Worm (Caenorhabditis elegans) whole organism, L2 larva: ENCODE results near the gene K09E4.3.

ENCODE experiments used
- C34F6.9 ChIP-seq: fragments of 150-350 bp; optimal IDR thresholded peaks from 2 replicates; lab custom pipeline; 2014; ENCODE audit warnings: missing biosample characterization, missing genetic modification characterization
- F13H6.1 ChIP-seq: sonication (generic microtip); optimal IDR thresholded peaks from 2 replicates; lab custom pipeline; 2016; ENCODE audit warnings: missing genetic modification characterization, missing compliant biosample characterization
- R02D3.7 ChIP-seq: fragments of 150-350 bp; optimal IDR thresholded peaks from 2 replicates; lab custom pipeline; 2014; ENCODE audit warnings: missing biosample characterization, missing genetic modification characterization
- Y55F3AM.14 ChIP-seq: fragments of 200-800 bp; sonication (Bioruptor generic); optimal IDR thresholded peaks from 2 replicates; lab custom pipeline; 2018; ENCODE audit warnings: mild to moderate bottlenecking, missing genetic modification characterization, missing compliant biosample characterization
- ZK546.5 ChIP-seq: sonication (generic microtip); optimal IDR thresholded peaks from 2 replicates; lab custom pipeline; 2017; ENCODE audit warnings: missing biosample characterization, missing genetic modification characterization
- aly-2 ChIP-seq: fragments of 150-350 bp; optimal IDR thresholded peaks from 2 replicates; lab custom pipeline; 2014; ENCODE audit warnings: missing biosample characterization, missing genetic modification characterization
- ama-1 ChIP-seq: fragments of 150-350 bp; optimal IDR thresholded peaks from 2 replicates; lab custom pipeline; 2018; ENCODE audit warnings: inconsistent platforms
- blmp-1 ChIP-seq: sonication (generic microtip); optimal IDR thresholded peaks from 2 replicates; lab custom pipeline; 2017; ENCODE audit warnings: missing genetic modification characterization, mild to moderate bottlenecking, missing compliant biosample characterization, antibody characterized with exemption, moderate library complexity; ENCODE audit not compliant: insufficient read depth
- ceh-16 ChIP-seq: fragments of 150-350 bp; optimal IDR thresholded peaks from 2 replicates; lab custom pipeline; 2014; ENCODE audit warnings: missing biosample characterization, missing genetic modification characterization
- ceh-82 ChIP-seq: fragments of 150-350 bp; optimal IDR thresholded peaks from 2 replicates; lab custom pipeline; 2014; ENCODE audit warnings: missing biosample characterization, missing genetic modification characterization
- crh-2 ChIP-seq: sonication (generic microtip); optimal IDR thresholded peaks from 2 replicates; lab custom pipeline; 2017; ENCODE audit warnings: missing biosample characterization, missing genetic modification characterization
- dmd-4 ChIP-seq: sonication (generic microtip); optimal IDR thresholded peaks from 2 replicates; lab custom pipeline; 2017; ENCODE audit warnings: missing biosample characterization, missing genetic modification characterization
- egl-27 ChIP-seq: sonication (generic microtip); optimal IDR thresholded peaks from 3 replicates; lab custom pipeline; 2017; ENCODE audit warnings: missing biosample characterization, missing genetic modification reagents, missing genetic modification characterization
- elt-1 ChIP-seq: fragments of 150-350 bp; optimal IDR thresholded peaks from 2 replicates; lab custom pipeline; 2014; ENCODE audit warnings: missing biosample characterization, missing genetic modification characterization
- elt-3 ChIP-seq: sonication (generic microtip); optimal IDR thresholded peaks from 2 replicates; lab custom pipeline; 2017; ENCODE audit warnings: missing biosample characterization, missing genetic modification characterization
- fos-1 ChIP-seq: fragments of 150-350 bp; optimal IDR thresholded peaks from 2 replicates; lab custom pipeline; 2014; ENCODE audit warnings: missing biosample characterization, missing genetic modification characterization
- gmeb-1 ChIP-seq: fragments of 150-350 bp; optimal IDR thresholded peaks from 2 replicates; lab custom pipeline; 2014; ENCODE audit warnings: missing biosample characterization, missing genetic modification characterization
- lin-13 ChIP-seq: fragments of 150-350 bp; optimal IDR thresholded peaks from 2 replicates; lab custom pipeline; 2014; ENCODE audit warnings: missing biosample characterization, missing genetic modification reagents, missing genetic modification characterization
- lsy-2 ChIP-seq, 2 experiments: fragments of 150-350 bp in 1 of 2; sonication (generic microtip) in 1 of 2; optimal IDR thresholded peaks; 2 replicates each; lab custom pipeline; 2014 to 2017; ENCODE audit warnings: missing biosample characterization in 2 of 2, missing genetic modification characterization in 2 of 2
- mab-5 ChIP-seq: fragments of 150-350 bp; optimal IDR thresholded peaks from 2 replicates; lab custom pipeline; 2014; ENCODE audit warnings: missing biosample characterization, missing genetic modification characterization
- mbf-1 ChIP-seq: sonication (generic microtip); optimal IDR thresholded peaks from 2 replicates; lab custom pipeline; 2017; ENCODE audit warnings: missing biosample characterization, missing genetic modification characterization
- mdl-1 ChIP-seq, 2 experiments: fragments of 150-350 bp in 1 of 2; sonication (generic microtip) in 1 of 2; optimal IDR thresholded peaks; 2 replicates each; lab custom pipeline; 2017; ENCODE audit warnings: missing biosample characterization in 2 of 2, missing genetic modification characterization in 2 of 2
- nhr-10 ChIP-seq: sonication (generic microtip); optimal IDR thresholded peaks from 2 replicates; lab custom pipeline; 2017; ENCODE audit warnings: missing biosample characterization, missing genetic modification characterization
- nhr-11 ChIP-seq: fragments of 150-350 bp; optimal IDR thresholded peaks from 2 replicates; lab custom pipeline; 2014; ENCODE audit warnings: missing biosample characterization, missing genetic modification characterization
- nhr-12 ChIP-seq: fragments of 150-350 bp; optimal IDR thresholded peaks from 2 replicates; lab custom pipeline; 2014; ENCODE audit warnings: missing biosample characterization, missing genetic modification characterization
- nhr-129 ChIP-seq: fragments of 150-350 bp; optimal IDR thresholded peaks from 2 replicates; lab custom pipeline; 2014; ENCODE audit warnings: missing biosample characterization, missing genetic modification characterization
- nhr-21 ChIP-seq: fragments of 150-350 bp; optimal IDR thresholded peaks from 2 replicates; lab custom pipeline; 2014; ENCODE audit warnings: missing biosample characterization, missing genetic modification characterization
- nhr-23 ChIP-seq: fragments of 150-350 bp; optimal IDR thresholded peaks from 2 replicates; lab custom pipeline; 2014; ENCODE audit warnings: missing biosample characterization, missing genetic modification reagents, missing genetic modification characterization
- nhr-237 ChIP-seq: fragments of 150-350 bp; optimal IDR thresholded peaks from 2 replicates; lab custom pipeline; 2014; ENCODE audit warnings: missing biosample characterization, missing genetic modification characterization
- nhr-25 ChIP-seq: fragments of 150-350 bp; sonication (generic microtip); optimal IDR thresholded peaks from 3 replicates; lab custom pipeline; 2014; ENCODE audit warnings: missing biosample characterization, missing genetic modification characterization
- nhr-6 ChIP-seq: fragments of 150-350 bp; optimal IDR thresholded peaks from 2 replicates; lab custom pipeline; 2014; ENCODE audit warnings: missing biosample characterization, missing genetic modification characterization
- nhr-77 ChIP-seq: fragments of 150-350 bp; optimal IDR thresholded peaks from 2 replicates; lab custom pipeline; 2014; ENCODE audit warnings: missing biosample characterization, missing genetic modification characterization
- peb-1 ChIP-seq: fragments of 150-350 bp; optimal IDR thresholded peaks from 2 replicates; lab custom pipeline; 2014; ENCODE audit warnings: missing biosample characterization, missing genetic modification characterization
- sem-4 ChIP-seq: fragments of 150-350 bp; optimal IDR thresholded peaks from 2 replicates; lab custom pipeline; 2014; ENCODE audit warnings: missing biosample characterization, missing genetic modification reagents, missing genetic modification characterization
- skn-1 ChIP-seq: sonication (generic microtip); optimal IDR thresholded peaks from 2 replicates; lab custom pipeline; 2017; ENCODE audit warnings: missing biosample characterization, missing genetic modification characterization
- sma-3 ChIP-seq: sonication (generic microtip); optimal IDR thresholded peaks from 2 replicates; lab custom pipeline; 2016; ENCODE audit warnings: missing genetic modification reagents, missing genetic modification characterization, missing compliant biosample characterization
- sma-9 ChIP-seq, 2 experiments: fragments of 150-350 bp in 1 of 2; sonication (generic microtip) in 1 of 2; optimal IDR thresholded peaks; 2 replicates each; lab custom pipeline; 2014 to 2016; ENCODE audit warnings: missing genetic modification characterization in 2 of 2, mild to moderate bottlenecking in 1 of 2, missing biosample characterization in 1 of 2, missing compliant biosample characterization in 1 of 2, missing genetic modification reagents in 1 of 2, moderate library complexity in 1 of 2
- snpc-4 ChIP-seq: fragments of 150-350 bp; optimal IDR thresholded peaks from 2 replicates; lab custom pipeline; 2014; ENCODE audit warnings: missing biosample characterization, missing genetic modification characterization
- unc-39 ChIP-seq: fragments of 150-350 bp; optimal IDR thresholded peaks from 2 replicates; lab custom pipeline; 2014; ENCODE audit warnings: missing biosample characterization, missing genetic modification characterization
- unc-55 ChIP-seq: fragments of 150-350 bp; sonication (generic microtip); optimal IDR thresholded peaks from 3 replicates; lab custom pipeline; 2014; ENCODE audit warnings: missing biosample characterization, missing genetic modification reagents, missing genetic modification characterization
- unc-62 ChIP-seq: fragments of 150-350 bp; optimal IDR thresholded peaks from 2 replicates; lab custom pipeline; 2014; ENCODE audit warnings: missing biosample characterization, missing genetic modification reagents, missing genetic modification characterization
- zag-1 ChIP-seq: fragments of 150-350 bp; optimal IDR thresholded peaks from 2 replicates; lab custom pipeline; 2014; ENCODE audit warnings: missing biosample characterization, missing genetic modification characterization
- ztf-1 ChIP-seq: fragments of 200-800 bp; sonication (Bioruptor generic); conservative IDR thresholded peaks from 2 replicates; pipeline ENCODE4 v1.3.6; 2022; ENCODE audit warnings: missing genetic modification characterization, missing compliant biosample characterization
- ztf-11 ChIP-seq: sonication (generic microtip); optimal IDR thresholded peaks from 2 replicates; lab custom pipeline; 2017; ENCODE audit warnings: missing biosample characterization, missing genetic modification characterization
- ztf-4 ChIP-seq: fragments of 150-350 bp; optimal IDR thresholded peaks from 2 replicates; lab custom pipeline; 2014; ENCODE audit warnings: missing biosample characterization, missing genetic modification characterization

K09E4.3 gene

ce11 chrII:14152274-14152673 lies 25.5 kb upstream of the K09E4.3 start:
- TF ChIP-seq nhr-6 (tag; lab: Kevin White, UChicago): no peak
- TF ChIP-seq ama-1 (lab: Kevin White, UChicago): no peak

ce11 chrII:14150031-14150430 lies 23.3 kb upstream of the K09E4.3 start, which contains the start of gene W03H9.1:
Gene W03H9.1 (minus strand): TSS chrII:14150131.
- no peak for TF ChIP-seq nhr-12
- no peak for TF ChIP-seq ama-1 (lab: Kevin White, UChicago)
- TF ChIP-seq nhr-11: no peak
- no peak for TF ChIP-seq Y55F3AM.14 (GFP tag; lab: Kevin White, UChicago)
- TF ChIP-seq lin-13: no peak
- TF ChIP-seq ztf-11: no peak
- no peak for TF ChIP-seq ZK546.5 (tag; lab: Kevin White, UChicago)

ce11 chrII:14143838-14144268 lies 17.1 kb upstream of the K09E4.3 start, which contains the start of gene W03H9.2:
Gene W03H9.2 (minus strand): TSS chrII:14143869.
- no peak for TF ChIP-seq ztf-11
- TF ChIP-seq ceh-16 (tag; lab: Kevin White, UChicago): no peak
- no peak for TF ChIP-seq ZK546.5 (tag; lab: Kevin White, UChicago)
- peak; percentile 69 for TF ChIP-seq F13H6.1 (tag; lab: Kevin White, UChicago)
- TF ChIP-seq egl-27: no peak
- TF ChIP-seq ama-1 (lab: Kevin White, UChicago): no peak
- TF ChIP-seq C34F6.9 (tag; lab: Kevin White, UChicago): peak; percentile 60
- TF ChIP-seq nhr-25 (tag; lab: Kevin White, UChicago): peak; percentile 20
- TF ChIP-seq mdl-1 (tag; optimal IDR thresholded peaks at IDR 0.05; lab: Kevin White, UChicago): no peak
- no peak for TF ChIP-seq R02D3.7 (tag; lab: Kevin White, UChicago)
- no peak for TF ChIP-seq unc-39 (tag; lab: Kevin White, UChicago)
- TF ChIP-seq ceh-82: no peak
- TF ChIP-seq elt-3 (tag; lab: Kevin White, UChicago): no peak
- no peak for TF ChIP-seq ztf-1 (GFP tag; lab: Robert Waterston, UW)
- no peak for TF ChIP-seq unc-62 (GFP tag; lab: Kevin White, UChicago)
- TF ChIP-seq gmeb-1 (tag; lab: Kevin White, UChicago): peak; percentile 69
- TF ChIP-seq crh-2 (tag; lab: Kevin White, UChicago): peak; percentile 34
- TF ChIP-seq nhr-10: no peak
- no peak for TF ChIP-seq nhr-11
- TF ChIP-seq lin-13: no peak
- TF ChIP-seq snpc-4: no peak
- TF ChIP-seq peb-1 (tag; lab: Kevin White, UChicago): no peak
- TF ChIP-seq zag-1 (tag; lab: Kevin White, UChicago): no peak
- TF ChIP-seq sma-3: peak; percentile 87
- no peak for TF ChIP-seq nhr-23 (tag; lab: Kevin White, UChicago)
- TF ChIP-seq nhr-6 (tag; lab: Kevin White, UChicago): peak; percentile 12
- no peak for TF ChIP-seq mab-5 (tag; lab: Kevin White, UChicago)
- TF ChIP-seq nhr-129: peak; percentile 58
- TF ChIP-seq mbf-1: no peak
- TF ChIP-seq nhr-237 (tag; lab: Kevin White, UChicago): peak; percentile 45
- TF ChIP-seq unc-55 (GFP tag; lab: Kevin White, UChicago): peak; percentile 70
- no peak for TF ChIP-seq dmd-4
- no peak for TF ChIP-seq aly-2 (tag; lab: Kevin White, UChicago)
- peak; percentile 77 for TF ChIP-seq sma-9 (GFP tag; optimal IDR thresholded peaks at IDR 0.05; lab: Kevin White, UChicago)
- no peak for TF ChIP-seq sma-9 (tag; optimal IDR thresholded peaks at IDR 0.05; lab: Kevin White, UChicago)
- TF ChIP-seq blmp-1 (tag; lab: Kevin White, UChicago): no peak
- no peak for TF ChIP-seq ztf-4 (tag; lab: Kevin White, UChicago)
- TF ChIP-seq skn-1: no peak
- peak; percentile 53 for TF ChIP-seq nhr-77 (tag; lab: Kevin White, UChicago)
- TF ChIP-seq sem-4 (tag; lab: Kevin White, UChicago): no peak
- peak; percentile 61 for TF ChIP-seq Y55F3AM.14 (GFP tag; lab: Kevin White, UChicago)
- no peak for TF ChIP-seq fos-1 (tag; lab: Kevin White, UChicago)
- TF ChIP-seq elt-1 (tag; lab: Kevin White, UChicago): no peak
- peak; percentile 63 to 83 for TF ChIP-seq lsy-2 (tag; optimal IDR thresholded peaks at IDR 0.05; lab: Kevin White, UChicago)
- TF ChIP-seq nhr-21 (tag; lab: Kevin White, UChicago): peak; percentile 8
